Worm (Caenorhabditis elegans): ENCODE data around the gene K06H6.2.

ce11 chrV:562834-563233, 22.7 kb upstream of the K06H6.2 start, which contains the start of gene C14C6.2:
- TF ChIP-seq nhr-76 (tag; optimal IDR thresholded peaks at IDR 0.05) (no peak), nhr-85 (tag) (no peak), ceh-82 (tag; optimal IDR thresholded peaks at IDR 0.05) (no peak), nhr-90 (tag; optimal IDR thresholded peaks at IDR 0.05; ENCODE audit: poor library complexity) (no peak), tlp-1 (tag; optimal IDR thresholded peaks at IDR 0.05) (no peak), nhr-11 (tag; optimal IDR thresholded peaks at IDR 0.05) (no peak), dpl-1 (GFP tag; optimal IDR thresholded peaks at IDR 0.05) (no peak), unc-62 (GFP tag; optimal IDR thresholded peaks at IDR 0.05) (no peak), lin-39 (tag; optimal IDR thresholded peaks at IDR 0.05) (no peak), blmp-1 (tag; optimal IDR thresholded peaks at IDR 0.05) (no peak)
